ENCODE assay signal across 1 fruit fly cellular context in genomic region chr3L:19634788-19635448, dm6.
A peak's percentile ranks its signal among the peaks of the same experiment; 100 is the strongest.
TF ChIP-seq lines count a peak whose summit lies in the region.

No protein-coding gene starts in this region.

TF ChIP-seq in whole organism, embryonic, 481 proteins besides CTCF, POLR2A, EP300 and RAD21 (continued from another document and continues in another):
- TF ChIP-seq MTF-1 (GFP tag; optimal IDR thresholded peaks at IDR 0.05; lab: Kevin White, UChicago; ENCODE audit: borderline replicate concordance) (no peak), vfl (GFP tag; optimal IDR thresholded peaks at IDR 0.05; lab: Kevin White, UChicago) (no peak), CG2875 (GFP tag; optimal IDR thresholded peaks at IDR 0.05; lab: Kevin White, UChicago) (peak; percentile 32), eve (GFP tag; optimal IDR thresholded peaks at IDR 0.05; lab: Kevin White, UChicago) (peak in 1 of 2 experiments; percentile 71), shn (GFP tag; optimal IDR thresholded peaks at IDR 0.05; lab: Kevin White, UChicago) (no peak), Atf-2 (GFP tag; optimal IDR thresholded peaks at IDR 0.05; lab: Kevin White, UChicago) (no peak), Ets97D (GFP tag; optimal IDR thresholded peaks at IDR 0.05; lab: Kevin White, UChicago) (no peak), CG10209 (GFP tag; optimal IDR thresholded peaks at IDR 0.05; lab: Kevin White, UChicago) (peak; percentile 56), HHEX (GFP tag; optimal IDR thresholded peaks at IDR 0.05; lab: Kevin White, UChicago) (peak; percentile 51), ATbp (GFP tag; optimal IDR thresholded peaks at IDR 0.05; lab: Kevin White, UChicago) (peak; percentile 33), CG14667 (GFP tag; IDR thresholded peaks at IDR 0.05; lab: Robert Waterston, UW) (peak; percentile 71), slou (GFP tag; optimal IDR thresholded peaks at IDR 0.05; lab: Kevin White, UChicago) (peak; percentile 70), ftz-f1 (GFP tag; optimal IDR thresholded peaks at IDR 0.05; lab: Kevin White, UChicago) (no peak), Dip3 (GFP tag; optimal IDR thresholded peaks at IDR 0.05; lab: Kevin White, UChicago) (no peak), CG8281 (tag; optimal IDR thresholded peaks at IDR 0.05; lab: Kevin White, UChicago) (peak; percentile 59), croc (GFP tag; conservative IDR thresholded peaks at IDR 0.05; lab: Robert Waterston, UW) (peak; percentile 60), Dek (tag; optimal IDR thresholded peaks at IDR 0.05; lab: Kevin White, UChicago) (peak; percentile 84), CG7963 (GFP tag; IDR thresholded peaks at IDR 0.05; lab: Robert Waterston, UW; ENCODE audit: partially characterized antibody) (no peak), dan (GFP tag; IDR thresholded peaks at IDR 0.05; lab: Robert Waterston, UW) (no peak), ind (GFP tag; optimal IDR thresholded peaks at IDR 0.05; lab: Kevin White, UChicago) (peak; percentile 70), cwo (GFP tag; optimal IDR thresholded peaks at IDR 0.05; lab: Kevin White, UChicago) (peak; percentile 77), HLH4C (GFP tag; IDR thresholded peaks at IDR 0.05; lab: Robert Waterston, UW; ENCODE audit: partially characterized antibody) (no peak), CG3995 (GFP tag; optimal IDR thresholded peaks at IDR 0.05; lab: Kevin White, UChicago) (no peak), hb (GFP tag; IDR thresholded peaks at IDR 0.05; lab: Robert Waterston, UW; ENCODE audit: partially characterized antibody) (no peak), CG7786 (GFP tag; optimal IDR thresholded peaks at IDR 0.05; lab: Kevin White, UChicago) (no peak), pfk (GFP tag; optimal IDR thresholded peaks at IDR 0.05; lab: Kevin White, UChicago) (no peak), wdn (GFP tag; IDR thresholded peaks at IDR 0.05; lab: Robert Waterston, UW) (peak; percentile 29; the same call in 1 of the 2 replicates), CG18619 (GFP tag; optimal IDR thresholded peaks at IDR 0.05; lab: Kevin White, UChicago) (peak; percentile 57), jigr1 (GFP tag; IDR thresholded peaks at IDR 0.05; lab: Robert Waterston, UW) (no peak), NFAT (GFP tag; IDR thresholded peaks at IDR 0.05; lab: Robert Waterston, UW) (0 out of 2 replicates have a peak, but pooled peaks have one; percentile 48), CG7372 (GFP tag; IDR thresholded peaks at IDR 0.05; lab: Robert Waterston, UW) (peak; percentile 72), Poxn (GFP tag; IDR thresholded peaks at IDR 0.05; lab: Robert Waterston, UW) (no peak), Abd-B (GFP tag; optimal IDR thresholded peaks at IDR 0.05; lab: Kevin White, UChicago) (peak; percentile 86), salm (tag; optimal IDR thresholded peaks at IDR 0.05; lab: Kevin White, UChicago) (no peak), Nf-YA (GFP tag; IDR thresholded peaks at IDR 0.05; lab: Robert Waterston, UW) (0 out of 2 replicates have a peak, but pooled peaks have one; percentile 39), CG13287 (GFP tag; IDR thresholded peaks at IDR 0.05; lab: Robert Waterston, UW; ENCODE audit: partially characterized antibody) (no peak), wor (GFP tag; IDR thresholded peaks at IDR 0.05; lab: Robert Waterston, UW) (no peak), tin (GFP tag; optimal IDR thresholded peaks at IDR 0.05; lab: Kevin White, UChicago) (peak; percentile 74), Kr (GFP tag; optimal IDR thresholded peaks at IDR 0.05; lab: Kevin White, UChicago) (no peak), CG16863 (GFP tag; optimal IDR thresholded peaks at IDR 0.05; lab: Kevin White, UChicago) (no peak), ara (GFP tag; IDR thresholded peaks at IDR 0.05; lab: Robert Waterston, UW) (no peak), unc-4 (GFP tag; IDR thresholded peaks at IDR 0.05; lab: Robert Waterston, UW; ENCODE audit: partially characterized antibody) (no peak), CG33557 (GFP tag; optimal IDR thresholded peaks at IDR 0.05; lab: Kevin White, UChicago) (no peak), CG8924 (tag; optimal IDR thresholded peaks at IDR 0.05; lab: Kevin White, UChicago) (peak; percentile 60), CG10321 (GFP tag; IDR thresholded peaks at IDR 0.05; lab: Robert Waterston, UW) (peak; percentile 55), ERR (GFP tag; optimal IDR thresholded peaks at IDR 0.05; lab: Kevin White, UChicago) (no peak), CG15696 (tag; optimal IDR thresholded peaks at IDR 0.05; lab: Kevin White, UChicago) (peak; percentile 64), ash1 (GFP tag; optimal IDR thresholded peaks at IDR 0.05; lab: Kevin White, UChicago) (no peak), Deaf1 (tag; optimal IDR thresholded peaks at IDR 0.05; lab: Kevin White, UChicago) (peak; percentile 53), CG10462 (GFP tag; optimal IDR thresholded peaks at IDR 0.05; lab: Kevin White, UChicago) (no peak), CG8944 (GFP tag; optimal IDR thresholded peaks at IDR 0.05; lab: Kevin White, UChicago) (no peak), dm (GFP tag; optimal IDR thresholded peaks at IDR 0.05; lab: Kevin White, UChicago) (no peak), rib (GFP tag; IDR thresholded peaks at IDR 0.05; lab: Robert Waterston, UW) (no peak), Atf6 (GFP tag; IDR thresholded peaks at IDR 0.05; lab: Robert Waterston, UW) (peak; percentile 71), CG34376 (GFP tag; optimal IDR thresholded peaks at IDR 0.05; lab: Kevin White, UChicago) (no peak), Dfd (GFP tag; optimal IDR thresholded peaks at IDR 0.05; lab: Kevin White, UChicago) (no peak), CG9876 (GFP tag; optimal IDR thresholded peaks at IDR 0.05; lab: Kevin White, UChicago) (no peak), CG12744 (GFP tag; optimal IDR thresholded peaks at IDR 0.05; lab: Kevin White, UChicago) (no peak), TFAM (GFP tag; optimal IDR thresholded peaks at IDR 0.05; lab: Kevin White, UChicago) (no peak), NC2α (GFP tag; optimal IDR thresholded peaks at IDR 0.05; lab: Kevin White, UChicago) (no peak), repo (GFP tag; optimal IDR thresholded peaks at IDR 0.05; lab: Kevin White, UChicago) (no peak), stwl (tag; optimal IDR thresholded peaks at IDR 0.05; lab: Kevin White, UChicago) (no peak), sens (GFP tag; lab: Kevin White, UChicago) (no peak), danr (GFP tag; IDR thresholded peaks at IDR 0.05; lab: Robert Waterston, UW) (peak; percentile 23; the same call in 1 of the 2 replicates), gsb (GFP tag; IDR thresholded peaks at IDR 0.05; lab: Robert Waterston, UW) (no peak), CG9215 (GFP tag; IDR thresholded peaks at IDR 0.05; lab: Robert Waterston, UW) (no peak; the same call in 1 of the 2 replicates), CG3838 (GFP tag; optimal IDR thresholded peaks at IDR 0.05; lab: Kevin White, UChicago) (no peak), CG10959 (GFP tag; IDR thresholded peaks at IDR 0.05; lab: Robert Waterston, UW) (no peak), lola (GFP tag; optimal IDR thresholded peaks at IDR 0.05; lab: Kevin White, UChicago) (peak in 2 of 3 experiments; percentile 17 to 73), CG3407 (GFP tag; optimal IDR thresholded peaks at IDR 0.05; lab: Kevin White, UChicago) (no peak), cas (GFP tag; IDR thresholded peaks at IDR 0.05; lab: Robert Waterston, UW) (peak; percentile 59; the same call in 1 of the 2 replicates), bab2 (GFP tag; optimal IDR thresholded peaks at IDR 0.05; lab: Kevin White, UChicago) (no peak), CG30020 (tag; optimal IDR thresholded peaks at IDR 0.05; lab: Kevin White, UChicago) (no peak), CG1603 (tag; optimal IDR thresholded peaks at IDR 0.05; lab: Kevin White, UChicago) (no peak), abd-A (tag; optimal IDR thresholded peaks at IDR 0.05; lab: Kevin White, UChicago) (no peak), Eip74EF (GFP tag; optimal IDR thresholded peaks at IDR 0.05; lab: Kevin White, UChicago) (no peak), HLH3B (GFP tag; IDR thresholded peaks at IDR 0.05; lab: Robert Waterston, UW) (peak; percentile 77), CG11695 (GFP tag; IDR thresholded peaks at IDR 0.05; lab: Robert Waterston, UW) (peak; percentile 91), bigmax (GFP tag; optimal IDR thresholded peaks at IDR 0.05; lab: Kevin White, UChicago) (no peak), CG31388 (GFP tag; optimal IDR thresholded peaks at IDR 0.05; lab: Kevin White, UChicago) (no peak), CG15073 (GFP tag; optimal IDR thresholded peaks at IDR 0.05; lab: Kevin White, UChicago) (no peak), fru (optimal IDR thresholded peaks at IDR 0.05; lab: Kevin White, UChicago) (no peak), sima (GFP tag; optimal IDR thresholded peaks at IDR 0.05; lab: Kevin White, UChicago) (no peak), kay (GFP tag; optimal IDR thresholded peaks at IDR 0.05; lab: Kevin White, UChicago) (peak; percentile 68), eyg (GFP tag; optimal IDR thresholded peaks at IDR 0.05; lab: Kevin White, UChicago) (no peak), CG31365 (tag; optimal IDR thresholded peaks at IDR 0.05; lab: Kevin White, UChicago) (no peak), CG14014 (GFP tag; IDR thresholded peaks at IDR 0.05; lab: Robert Waterston, UW) (peak; percentile 64), CG18262 (tag; optimal IDR thresholded peaks at IDR 0.05; lab: Kevin White, UChicago) (peak; percentile 87), nerfin-1 (tag; optimal IDR thresholded peaks at IDR 0.05; lab: Kevin White, UChicago) (peak; percentile 69), CG14710 (tag; optimal IDR thresholded peaks at IDR 0.05; lab: Kevin White, UChicago) (peak; percentile 90), CG4328 (GFP tag; optimal IDR thresholded peaks at IDR 0.05; lab: Kevin White, UChicago) (no peak), CG16779 (GFP tag; IDR thresholded peaks at IDR 0.05; lab: Robert Waterston, UW) (no peak), CG9437 (GFP tag; optimal IDR thresholded peaks at IDR 0.05; lab: Kevin White, UChicago) (peak; percentile 54), br (optimal IDR thresholded peaks at IDR 0.05; lab: Kevin White, UChicago) (no peak), CG11093 (GFP tag; IDR thresholded peaks at IDR 0.05; lab: Robert Waterston, UW) (no peak; the same call in 2 of the 3 replicates), Nf-YB (GFP tag; optimal IDR thresholded peaks at IDR 0.05; lab: Kevin White, UChicago) (peak; percentile 43), nerfin-2 (GFP tag; IDR thresholded peaks at IDR 0.05; lab: Robert Waterston, UW; ENCODE audit: partially characterized antibody) (no peak), CrebB (tag; optimal IDR thresholded peaks at IDR 0.05; lab: Kevin White, UChicago) (no peak), corto (GFP tag; optimal IDR thresholded peaks at IDR 0.05; lab: Kevin White, UChicago) (no peak), lilli (GFP tag; optimal IDR thresholded peaks at IDR 0.05; lab: Kevin White, UChicago) (no peak), prd (optimal IDR thresholded peaks at IDR 0.05; lab: Kevin White, UChicago) (no peak), prd (GFP tag; IDR thresholded peaks at IDR 0.05; lab: Robert Waterston, UW) (peak; percentile 79), yki (optimal IDR thresholded peaks at IDR 0.05; lab: Kevin White, UChicago) (no peak), caup (GFP tag; optimal IDR thresholded peaks at IDR 0.05; lab: Kevin White, UChicago; ENCODE audit: severe bottlenecking) (peak; percentile 36), vvl (GFP tag; IDR thresholded peaks at IDR 0.05; lab: Robert Waterston, UW) (peak; percentile 78), Gug (GFP tag; IDR thresholded peaks at IDR 0.05; lab: Robert Waterston, UW) (no peak; the same call in 3 of the 4 replicates), tup (GFP tag; optimal IDR thresholded peaks at IDR 0.05; lab: Kevin White, UChicago) (no peak), ci (GFP tag; IDR thresholded peaks at IDR 0.05; lab: Robert Waterston, UW) (peak; percentile 10; the same call in 1 of the 3 replicates), nau (GFP tag; optimal IDR thresholded peaks at IDR 0.05; lab: Kevin White, UChicago) (no peak), al (GFP tag; IDR thresholded peaks at IDR 0.05; lab: Robert Waterston, UW) (peak; percentile 83; the same call in 1 of the 2 replicates), ato (GFP tag; IDR thresholded peaks at IDR 0.05; lab: Robert Waterston, UW; ENCODE audit: partially characterized antibody) (no peak), ssp (GFP tag; IDR thresholded peaks at IDR 0.05; lab: Robert Waterston, UW) (peak; percentile 70), hbn (GFP tag; IDR thresholded peaks at IDR 0.05; lab: Robert Waterston, UW; ENCODE audit: partially characterized antibody) (no peak), kah (GFP tag; optimal IDR thresholded peaks at IDR 0.05; lab: Kevin White, UChicago) (no peak), CHES-1-like (GFP tag; optimal IDR thresholded peaks at IDR 0.05; lab: Kevin White, UChicago) (no peak), vnd (GFP tag; IDR thresholded peaks at IDR 0.05; lab: Robert Waterston, UW; ENCODE audit: partially characterized antibody) (no peak), CG11696 (GFP tag; IDR thresholded peaks at IDR 0.05; lab: Robert Waterston, UW) (peak; percentile 49), BEAF-32 (GFP tag; optimal IDR thresholded peaks at IDR 0.05; lab: Kevin White, UChicago) (no peak), dimm (GFP tag; IDR thresholded peaks at IDR 0.05; lab: Robert Waterston, UW) (no peak), toy (GFP tag; IDR thresholded peaks at IDR 0.05; lab: Robert Waterston, UW) (peak; percentile 47; the same call in 1 of the 2 replicates), NK7.1 (GFP tag; optimal IDR thresholded peaks at IDR 0.05; lab: Kevin White, UChicago) (no peak), CG4730 (GFP tag; IDR thresholded peaks at IDR 0.05; lab: Robert Waterston, UW) (peak; percentile 74), pb (GFP tag; optimal IDR thresholded peaks at IDR 0.05; lab: Kevin White, UChicago) (no peak), usp (GFP tag; optimal IDR thresholded peaks at IDR 0.05; lab: Kevin White, UChicago) (no peak), Trl (optimal IDR thresholded peaks at IDR 0.05; lab: Kevin White, UChicago) (no peak), Trl (GFP tag; optimal IDR thresholded peaks at IDR 0.05; lab: Kevin White, UChicago) (no peak), Antp (GFP tag; optimal IDR thresholded peaks at IDR 0.05; lab: Kevin White, UChicago) (no peak), CG6689 (GFP tag; IDR thresholded peaks at IDR 0.05; lab: Robert Waterston, UW) (peak; percentile 87), CG4617 (GFP tag; optimal IDR thresholded peaks at IDR 0.05; lab: Kevin White, UChicago; ENCODE audit: borderline replicate concordance) (no peak), HmgD (GFP tag; optimal IDR thresholded peaks at IDR 0.05; lab: Kevin White, UChicago) (no peak), D19A (tag; optimal IDR thresholded peaks at IDR 0.05; lab: Kevin White, UChicago) (peak; percentile 78), Lim3 (GFP tag; IDR thresholded peaks at IDR 0.05; lab: Robert Waterston, UW) (no peak), Hmx (GFP tag; optimal IDR thresholded peaks at IDR 0.05; lab: Kevin White, UChicago) (no peak), dmrt99B (tag; optimal IDR thresholded peaks at IDR 0.05; lab: Kevin White, UChicago) (peak; percentile 87)
